Fruit fly (Drosophila melanogaster) whole organism, embryonic: ENCODE data around the gene CG7058.

ENCODE experiments used
- ATbp ChIP-seq: fragments of 200-800 bp; sonication (Bioruptor generic); optimal IDR thresholded peaks from 2 replicates; lab custom pipeline; 2017; ENCODE audit warnings: missing biosample characterization, mild to moderate bottlenecking, missing genetic modification characterization, missing genetic modification reagents
- Adf1 ChIP-seq: fragments of 200-800 bp; sonication (Bioruptor generic); IDR thresholded peaks from 2 replicates; pipeline ENCODE4 v1.3.6; 2022; ENCODE audit warnings: missing biosample characterization, missing genetic modification characterization
- CG10959 ChIP-seq: fragments of 200-800 bp; sonication (Bioruptor generic); IDR thresholded peaks from 2 replicates; pipeline ENCODE4 v1.3.6; 2022; ENCODE audit warnings: missing biosample characterization, missing genetic modification characterization
- CG11723 ChIP-seq: fragments of 200-800 bp; sonication (Bioruptor generic); optimal IDR thresholded peaks from 2 replicates; lab custom pipeline; 2017; ENCODE audit warnings: missing biosample characterization, mild to moderate bottlenecking, missing genetic modification characterization
- CG12219 ChIP-seq: fragments of 200-800 bp; sonication (Bioruptor generic); optimal IDR thresholded peaks from 3 replicates; lab custom pipeline; 2018; ENCODE audit warnings: missing biosample characterization, mild to moderate bottlenecking, missing genetic modification characterization
- CG12769 ChIP-seq: fragments of 200-800 bp; sonication (Bioruptor generic); optimal IDR thresholded peaks from 2 replicates; lab custom pipeline; 2019; ENCODE audit warnings: missing biosample characterization, mild to moderate bottlenecking, missing genetic modification characterization, moderate library complexity
- CG13424 ChIP-seq: fragments of 200-800 bp; sonication (Bioruptor generic); optimal IDR thresholded peaks from 2 replicates; lab custom pipeline; 2019; ENCODE audit warnings: missing biosample characterization, mild to moderate bottlenecking, missing genetic modification characterization, moderate library complexity
- CG15514 ChIP-seq: fragments of 200-800 bp; sonication (Bioruptor generic); optimal IDR thresholded peaks from 3 replicates; lab custom pipeline; 2017; ENCODE audit warnings: missing biosample characterization, missing genetic modification characterization, mild to moderate bottlenecking, moderate library complexity, missing genetic modification reagents
- CG18619 ChIP-seq: fragments of 200-800 bp; sonication (Bioruptor generic); optimal IDR thresholded peaks from 3 replicates; lab custom pipeline; 2017; ENCODE audit warnings: missing biosample characterization, mild to moderate bottlenecking, missing genetic modification characterization
- CG2712 ChIP-seq: fragments of 200-800 bp; optimal IDR thresholded peaks from 3 replicates; lab custom pipeline; 2019; ENCODE audit warnings: missing biosample characterization, mild to moderate bottlenecking, missing genetic modification characterization, moderate library complexity
- CG3065 ChIP-seq: fragments of 200-800 bp; sonication (Bioruptor generic); optimal IDR thresholded peaks from 2 replicates; lab custom pipeline; 2016; ENCODE audit warnings: missing biosample characterization, missing genetic modification characterization
- CG32772 ChIP-seq: fragments of 200-800 bp; sonication (Bioruptor generic); IDR thresholded peaks from 2 replicates; pipeline ENCODE4 v1.3.6; 2022; ENCODE audit warnings: missing biosample characterization, missing genetic modification characterization
- CG5180 ChIP-seq: fragments of 200-800 bp; sonication (Bioruptor generic); optimal IDR thresholded peaks from 3 replicates; lab custom pipeline; 2017; ENCODE audit warnings: missing biosample characterization, missing genetic modification characterization, mild to moderate bottlenecking, moderate library complexity, missing genetic modification reagents
- CG5953 ChIP-seq: fragments of 200-800 bp; sonication (Bioruptor generic); IDR thresholded peaks from 2 replicates; pipeline ENCODE4 v1.3.6; 2022; ENCODE audit warnings: missing biosample characterization, missing genetic modification characterization
- CG7556 ChIP-seq: fragments of 200-800 bp; sonication (Bioruptor generic); optimal IDR thresholded peaks from 2 replicates; lab custom pipeline; 2017; ENCODE audit warnings: missing biosample characterization, mild to moderate bottlenecking, missing genetic modification characterization
- CoRest ChIP-seq: fragments of 200-800 bp; sonication (Bioruptor generic); optimal IDR thresholded peaks from 3 replicates; lab custom pipeline; 2018; ENCODE audit warnings: missing biosample characterization, mild to moderate bottlenecking, missing genetic modification characterization, moderate library complexity
- Dad ChIP-seq: fragments of 200-800 bp; sonication (Bioruptor generic); optimal IDR thresholded peaks from 3 replicates; lab custom pipeline; 2016; ENCODE audit warnings: missing biosample characterization, missing genetic modification characterization
- Dip3 ChIP-seq: fragments of 200-800 bp; sonication (Bioruptor generic); optimal IDR thresholded peaks from 3 replicates; lab custom pipeline; 2016; ENCODE audit warnings: missing biosample characterization, missing genetic modification characterization
- HmgZ ChIP-seq: fragments of 200-800 bp; sonication (Bioruptor generic); optimal IDR thresholded peaks from 2 replicates; lab custom pipeline; 2018; ENCODE audit warnings: missing biosample characterization, mild to moderate bottlenecking, missing genetic modification characterization
- Jarid2 ChIP-seq: fragments of 200-800 bp; sonication (Bioruptor generic); optimal IDR thresholded peaks from 3 replicates; lab custom pipeline; 2017; ENCODE audit warnings: mild to moderate bottlenecking, missing biosample characterization, missing genetic modification reagents, missing genetic modification characterization
- NK7.1 ChIP-seq: fragments of 200-800 bp; sonication (Bioruptor generic); optimal IDR thresholded peaks from 3 replicates; lab custom pipeline; 2016; ENCODE audit warnings: missing biosample characterization, missing genetic modification characterization
- NfI ChIP-seq: fragments of 200-800 bp; sonication (Bioruptor generic); optimal IDR thresholded peaks from 3 replicates; lab custom pipeline; 2018; ENCODE audit warnings: missing biosample characterization, mild to moderate bottlenecking, missing genetic modification characterization, moderate library complexity
- Sox100B ChIP-seq: fragments of 200-800 bp; sonication (Bioruptor generic); optimal IDR thresholded peaks from 3 replicates; lab custom pipeline; 2018; ENCODE audit warnings: missing biosample characterization, mild to moderate bottlenecking, missing genetic modification characterization
- Ssrp ChIP-seq: fragments of 200-800 bp; sonication (Bioruptor generic); optimal IDR thresholded peaks from 2 replicates; lab custom pipeline; 2018; ENCODE audit warnings: missing biosample characterization, mild to moderate bottlenecking, missing genetic modification characterization, moderate library complexity
- TFAM ChIP-seq: fragments of 200-800 bp; sonication (Bioruptor generic); optimal IDR thresholded peaks from 2 replicates; lab custom pipeline; 2017; ENCODE audit warnings: missing biosample characterization, missing genetic modification characterization, inconsistent platforms
- YL-1 ChIP-seq: fragments of 200-800 bp; sonication (Bioruptor generic); optimal IDR thresholded peaks from 3 replicates; lab custom pipeline; 2017; ENCODE audit warnings: missing biosample characterization, mild to moderate bottlenecking, missing genetic modification characterization
- ac ChIP-seq: fragments of 200-800 bp; sonication (Bioruptor generic); optimal IDR thresholded peaks from 3 replicates; lab custom pipeline; 2017; ENCODE audit warnings: missing biosample characterization, mild to moderate bottlenecking, missing genetic modification characterization
- ap ChIP-seq: fragments of 200-800 bp; sonication (Bioruptor generic); IDR thresholded peaks from 2 replicates; pipeline ENCODE4 v1.3.6; 2022; ENCODE audit warnings: missing biosample characterization, missing genetic modification characterization
- bab2 ChIP-seq: fragments of 200-800 bp; sonication (Bioruptor generic); optimal IDR thresholded peaks from 2 replicates; lab custom pipeline; 2016; ENCODE audit warnings: missing biosample characterization, missing genetic modification characterization
- bsh ChIP-seq, 2 experiments: fragments of 200-800 bp; sonication (Bioruptor generic); optimal IDR thresholded peaks; 2 replicates each; lab custom pipeline; 2017 to 2018; ENCODE audit warnings: mild to moderate bottlenecking in 2 of 2, missing biosample characterization in 2 of 2, missing genetic modification characterization in 2 of 2, moderate library complexity in 1 of 2
- chif ChIP-seq, 2 experiments: fragments of 200-800 bp; sonication (Bioruptor generic); optimal IDR thresholded peaks; 3 replicates each; lab custom pipeline; 2016; ENCODE audit warnings: missing biosample characterization in 2 of 2, missing genetic modification characterization in 2 of 2
- cwo ChIP-seq: fragments of 200-800 bp; sonication (Bioruptor generic); optimal IDR thresholded peaks from 3 replicates; lab custom pipeline; 2017; ENCODE audit warnings: missing biosample characterization, missing genetic modification characterization, mild to moderate bottlenecking, moderate library complexity, missing genetic modification reagents
- dimm ChIP-seq: fragments of 200-800 bp; sonication (Bioruptor generic); IDR thresholded peaks from 2 replicates; pipeline ENCODE4 v1.3.6; 2022; ENCODE audit warnings: missing biosample characterization, missing genetic modification characterization
- esg ChIP-seq: fragments of 200-800 bp; sonication (Bioruptor generic); conservative IDR thresholded peaks from 2 replicates; pipeline ENCODE4 v1.3.6; 2022; ENCODE audit warnings: missing biosample characterization, missing genetic modification characterization
- fru ChIP-seq: fragments of >200 bp; optimal IDR thresholded peaks from 2 replicates; lab custom pipeline; 2017
- her ChIP-seq: fragments of 200-800 bp; sonication (Bioruptor generic); optimal IDR thresholded peaks from 2 replicates; lab custom pipeline; 2016; ENCODE audit warnings: missing biosample characterization, missing genetic modification characterization
- klu ChIP-seq: fragments of 200-800 bp; sonication (Bioruptor generic); IDR thresholded peaks from 2 replicates; pipeline ENCODE4 v1.3.6; 2022; ENCODE audit warnings: missing biosample characterization, missing genetic modification characterization
- otp ChIP-seq: fragments of 200-800 bp; sonication (Bioruptor generic); IDR thresholded peaks from 3 replicates; pipeline ENCODE4, ENCODE4 v1.3.6; 2022; ENCODE audit warnings: missing biosample characterization, missing genetic modification characterization
- phol ChIP-seq: fragments of 200-800 bp; sonication (Bioruptor generic); optimal IDR thresholded peaks from 3 replicates; lab custom pipeline; 2018; ENCODE audit warnings: missing biosample characterization, mild to moderate bottlenecking, missing genetic modification characterization, moderate library complexity
- pzg ChIP-seq: fragments of 200-800 bp; sonication (Bioruptor generic); optimal IDR thresholded peaks from 3 replicates; lab custom pipeline; 2018; ENCODE audit warnings: missing biosample characterization, mild to moderate bottlenecking, missing genetic modification characterization, moderate library complexity
- salm ChIP-seq: fragments of 200-800 bp; sonication (Bioruptor generic); optimal IDR thresholded peaks from 2 replicates; lab custom pipeline; 2018; ENCODE audit warnings: missing biosample characterization, mild to moderate bottlenecking, missing genetic modification characterization
- sd ChIP-seq: fragments of 200-800 bp; sonication (Bioruptor generic); optimal IDR thresholded peaks from 3 replicates; lab custom pipeline; 2018; ENCODE audit warnings: missing biosample characterization, mild to moderate bottlenecking, missing genetic modification characterization, moderate library complexity
- sim ChIP-seq: fragments of 200-800 bp; sonication (Bioruptor generic); IDR thresholded peaks from 2 replicates; pipeline ENCODE4 v1.3.6; 2022; ENCODE audit warnings: missing biosample characterization, missing genetic modification characterization
- sima ChIP-seq: fragments of 200-800 bp; sonication (Bioruptor generic); optimal IDR thresholded peaks from 2 replicates; lab custom pipeline; 2016; ENCODE audit warnings: missing biosample characterization, missing genetic modification characterization
- sisA ChIP-seq: fragments of 200-800 bp; sonication (Bioruptor generic); IDR thresholded peaks from 2 replicates; pipeline ENCODE4 v1.3.6; 2022; ENCODE audit warnings: missing biosample characterization, missing genetic modification characterization
- sqz ChIP-seq: fragments of 200-800 bp; sonication (Bioruptor generic); optimal IDR thresholded peaks from 3 replicates; lab custom pipeline; 2018; ENCODE audit warnings: missing biosample characterization, mild to moderate bottlenecking, missing genetic modification characterization
- stwl ChIP-seq: fragments of 200-800 bp; sonication (Bioruptor generic); optimal IDR thresholded peaks from 3 replicates; lab custom pipeline; 2018; ENCODE audit warnings: missing biosample characterization, mild to moderate bottlenecking, missing genetic modification characterization, moderate library complexity
- trh ChIP-seq: fragments of 200-800 bp; sonication (Bioruptor generic); optimal IDR thresholded peaks from 2 replicates; lab custom pipeline; 2016; ENCODE audit warnings: missing biosample characterization, missing genetic modification characterization
- tup ChIP-seq: fragments of 200-800 bp; sonication (Bioruptor generic); optimal IDR thresholded peaks from 2 replicates; lab custom pipeline; 2016; ENCODE audit warnings: missing biosample characterization, mild to moderate bottlenecking, missing genetic modification characterization, moderate library complexity
- yki ChIP-seq: fragments of >200 bp; optimal IDR thresholded peaks from 3 replicates; lab custom pipeline; 2018
- zen2 ChIP-seq: fragments of 200-800 bp; sonication (Bioruptor generic); IDR thresholded peaks from 3 replicates; pipeline ENCODE4 v1.3.6; 2022; ENCODE audit warnings: missing biosample characterization, missing genetic modification characterization; ENCODE audit not compliant: partially characterized antibody

Gene CG7058

DNA sequence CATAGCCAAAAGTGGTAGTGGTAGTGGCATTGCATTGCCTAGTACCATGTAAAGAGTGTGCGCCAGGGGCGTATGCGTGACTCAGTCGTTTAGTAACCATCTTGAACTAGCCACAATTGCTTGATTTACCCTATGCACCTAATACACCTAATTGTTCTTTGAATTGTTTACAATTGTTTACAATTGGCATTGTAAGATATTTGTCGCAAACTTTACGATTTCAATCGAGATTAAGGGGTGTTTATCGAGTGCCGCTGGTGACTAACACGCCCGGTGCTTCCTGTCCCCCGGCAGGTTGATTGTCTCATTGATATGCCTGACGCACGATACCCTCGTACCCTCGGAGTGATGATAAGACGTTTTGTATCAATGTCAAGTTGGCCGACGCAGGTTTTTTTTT lies 30.6 kb downstream of the CG7058 start (continued):
- TF ChIP-seq Adf1, result no peak
- peak; percentile 62 for TF ChIP-seq CG2712
- TF ChIP-seq CG10959, result no peak
- no peak for TF ChIP-seq pzg
- TF ChIP-seq sqz (GFP tag; lab: Kevin White, UChicago), result no peak
- TF ChIP-seq chif (GFP tag; optimal IDR thresholded peaks at IDR 0.05; lab: Kevin White, UChicago), result peak; percentile 21 to 31
- peak; percentile 68 for TF ChIP-seq CoRest (tag; lab: Kevin White, UChicago)
- no peak for TF ChIP-seq sima (GFP tag; lab: Kevin White, UChicago)
- peak; percentile 45; the same call in 1 of the 2 replicates for TF ChIP-seq CG32772 (GFP tag; lab: Robert Waterston, UW)
- TF ChIP-seq CG3065, result no peak
- peak; percentile 24 for TF ChIP-seq NfI (GFP tag; lab: Kevin White, UChicago)
- TF ChIP-seq sd, result peak; percentile 14
- no peak for TF ChIP-seq her
- 0 out of 3 replicates have a peak, but pooled peaks have one; percentile 15 for TF ChIP-seq otp (GFP tag; lab: Robert Waterston, UW)
- peak; percentile 56 for TF ChIP-seq CG12219 (GFP tag; lab: Kevin White, UChicago)
- TF ChIP-seq esg (GFP tag; lab: Robert Waterston, UW), result peak; percentile 59
- no peak for TF ChIP-seq Dip3 (GFP tag; lab: Kevin White, UChicago)
- no peak for TF ChIP-seq CG13424 (tag; lab: Kevin White, UChicago)
- TF ChIP-seq CG18619, result peak; percentile 3
- TF ChIP-seq ac, result no peak
- TF ChIP-seq fru (lab: Kevin White, UChicago), result no peak
- TF ChIP-seq CG5953 (GFP tag; lab: Robert Waterston, UW), result 0 out of 2 replicates have a peak, but pooled peaks have one; percentile 29
- TF ChIP-seq ATbp (GFP tag; lab: Kevin White, UChicago), result peak; percentile 20
- no peak for TF ChIP-seq CG15514 (GFP tag; lab: Kevin White, UChicago)
- TF ChIP-seq HmgZ (tag; lab: Kevin White, UChicago), result peak; percentile 43
- no peak for TF ChIP-seq phol
- no peak for TF ChIP-seq trh (GFP tag; lab: Kevin White, UChicago)
- no peak for TF ChIP-seq sisA (GFP tag; lab: Robert Waterston, UW)
- TF ChIP-seq YL-1 (GFP tag; lab: Kevin White, UChicago), result no peak
- TF ChIP-seq bab2 (GFP tag; lab: Kevin White, UChicago), result peak; percentile 33
- peak; percentile 12 for TF ChIP-seq CG7556 (GFP tag; lab: Kevin White, UChicago)
- TF ChIP-seq CG11723, result peak; percentile 10
- no peak for TF ChIP-seq TFAM (GFP tag; lab: Kevin White, UChicago)
- TF ChIP-seq cwo (GFP tag; lab: Kevin White, UChicago), result no peak
- TF ChIP-seq NK7.1 (GFP tag; lab: Kevin White, UChicago), result no peak
- TF ChIP-seq Jarid2 (GFP tag; lab: Kevin White, UChicago), result no peak
- TF ChIP-seq salm (tag; lab: Kevin White, UChicago), result no peak
- peak in 1 of 2 experiments; percentile 42 for TF ChIP-seq bsh (GFP tag; optimal IDR thresholded peaks at IDR 0.05; lab: Kevin White, UChicago)
- no peak for TF ChIP-seq tup (GFP tag; lab: Kevin White, UChicago)
- peak; percentile 41 for TF ChIP-seq Ssrp (tag; lab: Kevin White, UChicago)
- peak; percentile 73 for TF ChIP-seq CG12769 (tag; lab: Kevin White, UChicago)
- TF ChIP-seq Dad, result no peak
- no peak for TF ChIP-seq sim (GFP tag; lab: Robert Waterston, UW)
- TF ChIP-seq klu (GFP tag; lab: Robert Waterston, UW), result peak; percentile 14; the same call in 1 of the 2 replicates
- peak; percentile 9 for TF ChIP-seq CG5180 (GFP tag; lab: Kevin White, UChicago)
- TF ChIP-seq yki, result no peak
- no peak for TF ChIP-seq Sox100B (GFP tag; lab: Kevin White, UChicago)
- TF ChIP-seq stwl, result no peak
- no peak for TF ChIP-seq ap
- TF ChIP-seq zen2 (GFP tag; lab: Robert Waterston, UW), result no peak
- TF ChIP-seq dimm, result 0 out of 2 replicates have a peak, but pooled peaks have one; percentile 31
